Worm (Caenorhabditis elegans): Measurements from ENCODE around the gene Y43F8B.15.

The Y43F8B.15 gene

ce11 chrV:19501389-19501788 is 39.5 kb upstream of the Y43F8B.15 start:
- no peak for TF ChIP-seq ama-1 (optimal IDR thresholded peaks at IDR 0.05)
- no peak for TF ChIP-seq dmd-4 (tag; optimal IDR thresholded peaks at IDR 0.05)
- TF ChIP-seq alr-1 (tag; optimal IDR thresholded peaks at IDR 0.05) = no peak
- no peak for TF ChIP-seq fos-1 (tag; optimal IDR thresholded peaks at IDR 0.05)
- TF ChIP-seq lsy-2 (tag; optimal IDR thresholded peaks at IDR 0.05) = no peak
- TF ChIP-seq mdl-1 (tag; optimal IDR thresholded peaks at IDR 0.05) = no peak
- TF ChIP-seq unc-62 (GFP tag; optimal IDR thresholded peaks at IDR 0.05) = no peak
- no peak for TF ChIP-seq aly-2 (tag; optimal IDR thresholded peaks at IDR 0.05)

ce11 chrV:19497087-19497486 is 35.2 kb upstream of the Y43F8B.15 start:
- TF ChIP-seq unc-39 (tag; optimal IDR thresholded peaks at IDR 0.05) = no peak
- no peak for TF ChIP-seq lsy-2 (tag; optimal IDR thresholded peaks at IDR 0.05)
- no peak for TF ChIP-seq gmeb-1 (tag; optimal IDR thresholded peaks at IDR 0.05)
- no peak for TF ChIP-seq lin-11 (tag; optimal IDR thresholded peaks at IDR 0.05)
- no peak for TF ChIP-seq nhr-77 (tag; optimal IDR thresholded peaks at IDR 0.05)
- TF ChIP-seq blmp-1 (tag; optimal IDR thresholded peaks at IDR 0.05; ENCODE audit: insufficient read depth) = no peak
- no peak for TF ChIP-seq elt-3 (tag; optimal IDR thresholded peaks at IDR 0.05)
- TF ChIP-seq F13H6.1 (tag; optimal IDR thresholded peaks at IDR 0.05) = no peak
- TF ChIP-seq unc-55 (GFP tag; optimal IDR thresholded peaks at IDR 0.05) = no peak
- TF ChIP-seq nhr-6 (tag; optimal IDR thresholded peaks at IDR 0.05) = no peak
- TF ChIP-seq peb-1 (tag; optimal IDR thresholded peaks at IDR 0.05) = no peak
- TF ChIP-seq nhr-25 (tag; optimal IDR thresholded peaks at IDR 0.05) = no peak
- TF ChIP-seq elt-1 (tag; optimal IDR thresholded peaks at IDR 0.05) = no peak
- no peak for TF ChIP-seq mdl-1 (tag; optimal IDR thresholded peaks at IDR 0.05)
- TF ChIP-seq nhr-23 (tag; optimal IDR thresholded peaks at IDR 0.05) = no peak
- no peak for TF ChIP-seq lin-39 (tag; optimal IDR thresholded peaks at IDR 0.05)

- TF ChIP-seq zag-1 (tag; optimal IDR thresholded peaks at IDR 0.05) = no peak
- TF ChIP-seq ceh-16 (tag; optimal IDR thresholded peaks at IDR 0.05) = no peak
- no peak for TF ChIP-seq ztf-4 (tag; optimal IDR thresholded peaks at IDR 0.05)
- no peak for TF ChIP-seq unc-39 (tag; optimal IDR thresholded peaks at IDR 0.05)
- TF ChIP-seq C34F6.9 (tag; optimal IDR thresholded peaks at IDR 0.05) = no peak
Observed at ce11 chrV:19495587-19495986, 33.7 kb upstream of the Y43F8B.15 start, which contains the start of gene scl-21. TSS of gene scl-21 (minus strand) at chrV:19495687.

- TF ChIP-seq gmeb-1 (tag; optimal IDR thresholded peaks at IDR 0.05) = no peak
- TF ChIP-seq alr-1 (tag; optimal IDR thresholded peaks at IDR 0.05) = no peak
- no peak for TF ChIP-seq crh-2 (tag; optimal IDR thresholded peaks at IDR 0.05)
- TF ChIP-seq ama-1 (optimal IDR thresholded peaks at IDR 0.05) = no peak
- TF ChIP-seq unc-62 (GFP tag; optimal IDR thresholded peaks at IDR 0.05) = no peak
- no peak for TF ChIP-seq elt-3 (tag; optimal IDR thresholded peaks at IDR 0.05)
- TF ChIP-seq R02D3.7 (tag; optimal IDR thresholded peaks at IDR 0.05) = no peak
- no peak for TF ChIP-seq nhr-6 (tag; optimal IDR thresholded peaks at IDR 0.05)
- TF ChIP-seq unc-55 (GFP tag; optimal IDR thresholded peaks at IDR 0.05) = no peak
- no peak for TF ChIP-seq ceh-16 (tag; optimal IDR thresholded peaks at IDR 0.05)
- no peak for TF ChIP-seq mbf-1 (tag; optimal IDR thresholded peaks at IDR 0.05)
- TF ChIP-seq aly-2 (tag; optimal IDR thresholded peaks at IDR 0.05) = no peak
- no peak for TF ChIP-seq mdl-1 (tag; optimal IDR thresholded peaks at IDR 0.05)
- no peak for TF ChIP-seq ztf-11 (tag; optimal IDR thresholded peaks at IDR 0.05)
- TF ChIP-seq lin-11 (tag; optimal IDR thresholded peaks at IDR 0.05) = no peak
- no peak for TF ChIP-seq nhr-12 (tag; optimal IDR thresholded peaks at IDR 0.05)
- TF ChIP-seq elt-1 (tag; optimal IDR thresholded peaks at IDR 0.05) = no peak
- TF ChIP-seq skn-1 (tag; optimal IDR thresholded peaks at IDR 0.05) = no peak
Observed at ce11 chrV:19495145-19495544, 33.2 kb upstream of the Y43F8B.15 start.

- TF ChIP-seq snpc-4 (tag; optimal IDR thresholded peaks at IDR 0.05) (no peak), C34F6.9 (tag; optimal IDR thresholded peaks at IDR 0.05) (no peak), ztf-1 (GFP tag; conservative IDR thresholded peaks at IDR 0.05) (no peak), nhr-237 (tag; optimal IDR thresholded peaks at IDR 0.05) (no peak), nhr-6 (tag; optimal IDR thresholded peaks at IDR 0.05) (no peak), ZK546.5 (tag; optimal IDR thresholded peaks at IDR 0.05) (no peak), peb-1 (tag; optimal IDR thresholded peaks at IDR 0.05) (no peak), nhr-77 (tag; optimal IDR thresholded peaks at IDR 0.05) (no peak), sma-9 (GFP tag; optimal IDR thresholded peaks at IDR 0.05) (no peak), sma-9 (tag; optimal IDR thresholded peaks at IDR 0.05) (no peak), elt-3 (tag; optimal IDR thresholded peaks at IDR 0.05) (no peak), blmp-1 (tag; optimal IDR thresholded peaks at IDR 0.05; ENCODE audit: insufficient read depth) (no peak), dmd-4 (tag; optimal IDR thresholded peaks at IDR 0.05) (no peak), nhr-23 (tag; optimal IDR thresholded peaks at IDR 0.05) (no peak), lin-13 (GFP tag; optimal IDR thresholded peaks at IDR 0.05) (no peak), unc-62 (GFP tag; optimal IDR thresholded peaks at IDR 0.05) (no peak), unc-39 (tag; optimal IDR thresholded peaks at IDR 0.05) (no peak)
Observed at ce11 chrV:19491302-19491701, 29.4 kb upstream of the Y43F8B.15 start, which contains the start of gene Y43F8B.29. TSS of gene Y43F8B.29 (plus strand) at chrV:19491602.

Data from whole organism, L2 larva.